Fruit fly (Drosophila melanogaster) whole organism, embryonic: Measurements from ENCODE around the gene CG13601.
A peak's percentile ranks its signal among the peaks of the same experiment; 100 is the strongest.

Experiments used
- Atf-2 ChIP-seq: fragments of 200-800 bp; sonication (Bioruptor generic); optimal IDR thresholded peaks from 2 replicates; lab custom pipeline; 2016; ENCODE audit warnings: missing biosample characterization, missing genetic modification characterization
- Atf6 ChIP-seq: fragments of 200-800 bp; sonication (Bioruptor generic); IDR thresholded peaks from 2 replicates; pipeline ENCODE4 v1.3.6; 2022; ENCODE audit warnings: missing biosample characterization, missing genetic modification characterization
- BEAF-32 ChIP-seq: fragments of 200-800 bp; sonication (Bioruptor generic); optimal IDR thresholded peaks from 3 replicates; lab custom pipeline; 2017; ENCODE audit warnings: missing biosample characterization, missing genetic modification characterization, mild to moderate bottlenecking, moderate library complexity, missing genetic modification reagents
- CG10209 ChIP-seq: fragments of 200-800 bp; sonication (Bioruptor generic); optimal IDR thresholded peaks from 3 replicates; lab custom pipeline; 2017; ENCODE audit warnings: missing biosample characterization, mild to moderate bottlenecking, missing genetic modification characterization, missing genetic modification reagents
- CG10543 ChIP-seq: fragments of 200-800 bp; sonication (Bioruptor generic); optimal IDR thresholded peaks from 3 replicates; lab custom pipeline; 2017; ENCODE audit warnings: missing biosample characterization, mild to moderate bottlenecking, missing genetic modification characterization, moderate library complexity
- CG11085 ChIP-seq: fragments of 200-800 bp; sonication (Bioruptor generic); IDR thresholded peaks from 2 replicates; pipeline ENCODE4 v1.3.6; 2022; ENCODE audit warnings: missing biosample characterization, missing genetic modification characterization
- CG12236 ChIP-seq: fragments of 200-800 bp; sonication (Bioruptor generic); optimal IDR thresholded peaks from 2 replicates; lab custom pipeline; 2016; ENCODE audit warnings: missing biosample characterization, missing genetic modification characterization
- CG13775 ChIP-seq: fragments of 200-800 bp; sonication (Bioruptor generic); optimal IDR thresholded peaks from 3 replicates; lab custom pipeline; 2017; ENCODE audit warnings: missing biosample characterization, mild to moderate bottlenecking, missing genetic modification characterization
- CG14667 ChIP-seq: fragments of 200-800 bp; sonication (Bioruptor generic); IDR thresholded peaks from 2 replicates; pipeline ENCODE4 v1.3.6; 2022; ENCODE audit warnings: missing biosample characterization, missing genetic modification characterization
- CG14860 ChIP-seq: fragments of 200-800 bp; sonication (Bioruptor generic); IDR thresholded peaks from 3 replicates; pipeline ENCODE4 v1.3.6; 2022; ENCODE audit warnings: missing biosample characterization, missing genetic modification characterization; ENCODE audit not compliant: partially characterized antibody
- CG14965 ChIP-seq: fragments of 200-800 bp; sonication (Bioruptor generic); optimal IDR thresholded peaks from 2 replicates; lab custom pipeline; 2016; ENCODE audit warnings: missing biosample characterization, missing genetic modification characterization, borderline replicate concordance
- CG1647 ChIP-seq: fragments of 200-800 bp; sonication (Bioruptor generic); optimal IDR thresholded peaks from 3 replicates; lab custom pipeline; 2016; ENCODE audit warnings: missing biosample characterization, missing genetic modification characterization
- CG17912 ChIP-seq: fragments of 200-800 bp; sonication (Bioruptor generic); optimal IDR thresholded peaks from 2 replicates; lab custom pipeline; 2018; ENCODE audit warnings: missing biosample characterization, mild to moderate bottlenecking, missing genetic modification characterization
- CG18599 ChIP-seq: fragments of 200-800 bp; sonication (Bioruptor generic); optimal IDR thresholded peaks from 3 replicates; lab custom pipeline; 2017; ENCODE audit warnings: missing biosample characterization, missing genetic modification characterization, mild to moderate bottlenecking, moderate library complexity, missing genetic modification reagents
- CG2712 ChIP-seq: fragments of 200-800 bp; optimal IDR thresholded peaks from 3 replicates; lab custom pipeline; 2019; ENCODE audit warnings: missing biosample characterization, mild to moderate bottlenecking, missing genetic modification characterization, moderate library complexity
- CG30431 ChIP-seq: fragments of 200-800 bp; sonication (Bioruptor generic); optimal IDR thresholded peaks from 2 replicates; lab custom pipeline; 2017; ENCODE audit warnings: missing biosample characterization, missing genetic modification characterization
- CG31224 ChIP-seq: fragments of 200-800 bp; sonication (Bioruptor generic); IDR thresholded peaks from 2 replicates; pipeline ENCODE4 v1.3.6; 2022; ENCODE audit warnings: missing biosample characterization, missing genetic modification characterization
- CG4282 ChIP-seq: fragments of 200-800 bp; sonication (Bioruptor generic); optimal IDR thresholded peaks from 2 replicates; lab custom pipeline; 2016; ENCODE audit warnings: missing biosample characterization, missing genetic modification characterization
- CG4360 ChIP-seq: fragments of 200-800 bp; sonication (Bioruptor generic); IDR thresholded peaks from 2 replicates; pipeline ENCODE4 v1.3.6; 2022; ENCODE audit warnings: missing biosample characterization, missing genetic modification characterization
- CG4404 ChIP-seq: fragments of 200-800 bp; sonication (Bioruptor generic); IDR thresholded peaks from 2 replicates; pipeline ENCODE4 v1.3.6; 2022; ENCODE audit warnings: missing biosample characterization, missing genetic modification characterization
- CG7357 ChIP-seq: fragments of 200-800 bp; sonication (Bioruptor generic); IDR thresholded peaks from 3 replicates; pipeline ENCODE4 v1.3.6; 2022; ENCODE audit warnings: missing biosample characterization, missing genetic modification characterization
- CG7963 ChIP-seq: fragments of 200-800 bp; sonication (Bioruptor generic); IDR thresholded peaks from 3 replicates; pipeline ENCODE4 v1.3.6; 2022; ENCODE audit warnings: missing biosample characterization, missing genetic modification characterization; ENCODE audit not compliant: partially characterized antibody
- CG9797 ChIP-seq: fragments of 200-800 bp; sonication (Bioruptor generic); optimal IDR thresholded peaks from 3 replicates; lab custom pipeline; 2018; ENCODE audit warnings: missing biosample characterization, mild to moderate bottlenecking, missing genetic modification characterization
- Doc3 ChIP-seq: fragments of 200-800 bp; sonication (Bioruptor generic); IDR thresholded peaks from 3 replicates; pipeline ENCODE4 v1.3.6; 2022; ENCODE audit warnings: missing biosample characterization, missing genetic modification characterization; ENCODE audit not compliant: partially characterized antibody
- H2.0 ChIP-seq: fragments of 200-800 bp; sonication (Bioruptor generic); IDR thresholded peaks from 2 replicates; pipeline ENCODE4 v1.3.6; 2022; ENCODE audit warnings: missing biosample characterization, missing genetic modification characterization
- HLH3B ChIP-seq: fragments of 200-800 bp; sonication (Bioruptor generic); IDR thresholded peaks from 2 replicates; pipeline ENCODE4 v1.3.6; 2022; ENCODE audit warnings: missing biosample characterization, missing genetic modification characterization
- Lhr ChIP-seq: fragments of 200-800 bp; sonication (Bioruptor generic); optimal IDR thresholded peaks from 3 replicates; lab custom pipeline; 2017; ENCODE audit warnings: mild to moderate bottlenecking, missing biosample characterization, missing genetic modification reagents, missing genetic modification characterization
- NC2β ChIP-seq: fragments of 200-800 bp; sonication (Bioruptor generic); optimal IDR thresholded peaks from 2 replicates; lab custom pipeline; 2016; ENCODE audit warnings: missing biosample characterization, missing genetic modification characterization
- NFAT ChIP-seq: fragments of 200-800 bp; sonication (Bioruptor generic); IDR thresholded peaks from 2 replicates; pipeline ENCODE4 v1.3.6; 2022; ENCODE audit warnings: missing biosample characterization, missing genetic modification characterization
- NK7.1 ChIP-seq: fragments of 200-800 bp; sonication (Bioruptor generic); optimal IDR thresholded peaks from 3 replicates; lab custom pipeline; 2016; ENCODE audit warnings: missing biosample characterization, missing genetic modification characterization
- Sox100B ChIP-seq: fragments of 200-800 bp; sonication (Bioruptor generic); optimal IDR thresholded peaks from 3 replicates; lab custom pipeline; 2018; ENCODE audit warnings: missing biosample characterization, mild to moderate bottlenecking, missing genetic modification characterization
- Sox102F ChIP-seq: fragments of 200-800 bp; sonication (Bioruptor generic); optimal IDR thresholded peaks from 2 replicates; lab custom pipeline; 2018; ENCODE audit warnings: missing biosample characterization, mild to moderate bottlenecking, missing genetic modification characterization, moderate library complexity
- ara ChIP-seq: fragments of 200-800 bp; sonication (Bioruptor generic); IDR thresholded peaks from 2 replicates; pipeline ENCODE4 v1.3.6; 2022; ENCODE audit warnings: missing biosample characterization, missing genetic modification characterization
- bbx ChIP-seq: fragments of 200-800 bp; sonication (Bioruptor generic); IDR thresholded peaks from 2 replicates; pipeline ENCODE4 v1.3.6; 2022; ENCODE audit warnings: missing biosample characterization, missing genetic modification characterization; ENCODE audit not compliant: partially characterized antibody
- bowl ChIP-seq: fragments of 200-800 bp; sonication (Bioruptor generic); IDR thresholded peaks from 2 replicates; pipeline ENCODE4 v1.3.6; 2022; ENCODE audit warnings: missing biosample characterization, missing genetic modification characterization
- crp ChIP-seq, 2 experiments: fragments of 200-800 bp; sonication (Bioruptor generic); optimal IDR thresholded peaks; 2 replicates in 1 of 2; 3 replicates in 1 of 2; lab custom pipeline; 2017; ENCODE audit warnings: missing biosample characterization in 2 of 2, missing genetic modification characterization in 2 of 2, mild to moderate bottlenecking in 1 of 2, moderate library complexity in 1 of 2
- ems ChIP-seq: fragments of 200-800 bp; sonication (Bioruptor generic); optimal IDR thresholded peaks from 3 replicates; lab custom pipeline; 2016; ENCODE audit warnings: missing biosample characterization, missing genetic modification characterization
- eyg ChIP-seq: fragments of 200-800 bp; sonication (Bioruptor generic); optimal IDR thresholded peaks from 3 replicates; lab custom pipeline; 2016; ENCODE audit warnings: missing biosample characterization, missing genetic modification characterization
- gcm2 ChIP-seq: fragments of 200-800 bp; sonication (Bioruptor generic); optimal IDR thresholded peaks from 2 replicates; lab custom pipeline; 2016; ENCODE audit warnings: missing biosample characterization, missing genetic modification characterization
- gem ChIP-seq: fragments of 200-800 bp; sonication (Bioruptor generic); optimal IDR thresholded peaks from 2 replicates; lab custom pipeline; 2019; ENCODE audit warnings: missing biosample characterization, mild to moderate bottlenecking, missing genetic modification characterization, moderate library complexity
- her ChIP-seq: fragments of 200-800 bp; sonication (Bioruptor generic); optimal IDR thresholded peaks from 2 replicates; lab custom pipeline; 2016; ENCODE audit warnings: missing biosample characterization, missing genetic modification characterization
- nau ChIP-seq: fragments of 200-800 bp; sonication (Bioruptor generic); optimal IDR thresholded peaks from 3 replicates; lab custom pipeline; 2017; ENCODE audit warnings: missing biosample characterization, mild to moderate bottlenecking, missing genetic modification characterization, missing genetic modification reagents
- pfk ChIP-seq: fragments of 200-800 bp; sonication (Bioruptor generic); optimal IDR thresholded peaks from 2 replicates; lab custom pipeline; 2018; ENCODE audit warnings: missing biosample characterization, mild to moderate bottlenecking, missing genetic modification characterization, moderate library complexity
- prd ChIP-seq, 3 experiments: fragments of >200 bp in 2 of 3; fragments of 200-800 bp in 1 of 3; sonication (Bioruptor generic) in 1 of 3; optimal IDR thresholded peaks in 2 of 3; IDR thresholded peaks in 1 of 3; 2 replicates in 2 of 3; 3 replicates in 1 of 3; pipeline versions ENCODE4 v1.3.6 to Lab custom; 2017 to 2022; ENCODE audit warnings: missing biosample characterization in 1 of 3, missing genetic modification characterization in 1 of 3
- pros ChIP-seq: fragments of 200-800 bp; sonication (Bioruptor generic); optimal IDR thresholded peaks from 3 replicates; lab custom pipeline; 2019; ENCODE audit warnings: missing biosample characterization, mild to moderate bottlenecking, missing genetic modification characterization, moderate library complexity
- sima ChIP-seq: fragments of 200-800 bp; sonication (Bioruptor generic); optimal IDR thresholded peaks from 2 replicates; lab custom pipeline; 2016; ENCODE audit warnings: missing biosample characterization, missing genetic modification characterization
- slbo ChIP-seq: fragments of 200-800 bp; sonication (Bioruptor generic); IDR thresholded peaks from 2 replicates; pipeline ENCODE4 v1.3.6; 2022; ENCODE audit warnings: missing biosample characterization, missing genetic modification characterization
- slou ChIP-seq: fragments of 200-800 bp; sonication (Bioruptor generic); optimal IDR thresholded peaks from 3 replicates; lab custom pipeline; 2016; ENCODE audit warnings: missing biosample characterization, missing genetic modification characterization
- stwl ChIP-seq: fragments of 200-800 bp; sonication (Bioruptor generic); optimal IDR thresholded peaks from 3 replicates; lab custom pipeline; 2018; ENCODE audit warnings: missing biosample characterization, mild to moderate bottlenecking, missing genetic modification characterization, moderate library complexity
- tup ChIP-seq: fragments of 200-800 bp; sonication (Bioruptor generic); optimal IDR thresholded peaks from 2 replicates; lab custom pipeline; 2016; ENCODE audit warnings: missing biosample characterization, mild to moderate bottlenecking, missing genetic modification characterization, moderate library complexity
- yki ChIP-seq: fragments of >200 bp; optimal IDR thresholded peaks from 3 replicates; lab custom pipeline; 2018

The CG13601 gene

dm6 chr3R:23889922-23890321, 37.5 kb downstream of the CG13601 start, which contains the start of gene Pli (continued):
- no peak for TF ChIP-seq NFAT (GFP tag; lab: Robert Waterston, UW)
- no peak for TF ChIP-seq prd (optimal IDR thresholded peaks at IDR 0.05; lab: Kevin White, UChicago)
- TF ChIP-seq prd (GFP tag; IDR thresholded peaks at IDR 0.05; lab: Robert Waterston, UW): no peak
- TF ChIP-seq CG14965: no peak
- TF ChIP-seq nau (GFP tag; lab: Kevin White, UChicago): no peak
- no peak for TF ChIP-seq eyg (GFP tag; lab: Kevin White, UChicago)
- no peak for TF ChIP-seq CG14860
- no peak for TF ChIP-seq Sox100B (GFP tag; lab: Kevin White, UChicago)
- TF ChIP-seq NK7.1 (GFP tag; lab: Kevin White, UChicago): no peak
- TF ChIP-seq yki: no peak
- TF ChIP-seq bbx: no peak
- TF ChIP-seq CG4404: no peak
- no peak for TF ChIP-seq slbo (GFP tag; lab: Robert Waterston, UW)
- TF ChIP-seq BEAF-32 (GFP tag; lab: Kevin White, UChicago): peak; percentile 47
- no peak for TF ChIP-seq H2.0 (GFP tag; lab: Robert Waterston, UW)
- TF ChIP-seq HLH3B (GFP tag; lab: Robert Waterston, UW): no peak
- TF ChIP-seq CG4282 (GFP tag; lab: Kevin White, UChicago): no peak
- no peak for TF ChIP-seq CG1647 (GFP tag; lab: Kevin White, UChicago)
- TF ChIP-seq tup (GFP tag; lab: Kevin White, UChicago): no peak
- TF ChIP-seq Atf6 (GFP tag; lab: Robert Waterston, UW): no peak
- TF ChIP-seq CG7357 (GFP tag; lab: Robert Waterston, UW): no peak
- no peak for TF ChIP-seq CG30431 (GFP tag; lab: Kevin White, UChicago)
- TF ChIP-seq pros (GFP tag; lab: Kevin White, UChicago): no peak
- TF ChIP-seq CG18599 (GFP tag; lab: Kevin White, UChicago): no peak
- TF ChIP-seq Lhr: peak; percentile 81
- peak; percentile 93 for TF ChIP-seq CG9797 (GFP tag; lab: Kevin White, UChicago)
- peak; percentile 48 for TF ChIP-seq CG2712 (tag; lab: Kevin White, UChicago)
- TF ChIP-seq CG14667 (GFP tag; lab: Robert Waterston, UW): no peak
- no peak for TF ChIP-seq her (GFP tag; lab: Kevin White, UChicago)
- no peak for TF ChIP-seq CG12236 (GFP tag; lab: Kevin White, UChicago)
- TF ChIP-seq CG10209 (GFP tag; lab: Kevin White, UChicago): no peak
- TF ChIP-seq Doc3 (GFP tag; lab: Robert Waterston, UW): no peak
- no peak for TF ChIP-seq Atf-2 (GFP tag; lab: Kevin White, UChicago)
- peak; percentile 52 for TF ChIP-seq CG10543 (GFP tag; lab: Kevin White, UChicago)
- TF ChIP-seq gcm2 (GFP tag; lab: Kevin White, UChicago): no peak
- no peak for TF ChIP-seq CG13775 (GFP tag; lab: Kevin White, UChicago)
- no peak for TF ChIP-seq gem
- no peak for TF ChIP-seq CG4360 (GFP tag; lab: Robert Waterston, UW)
- TF ChIP-seq bowl (GFP tag; lab: Robert Waterston, UW): no peak
- no peak for TF ChIP-seq crp (GFP tag; optimal IDR thresholded peaks at IDR 0.05; lab: Kevin White, UChicago)
- no peak for TF ChIP-seq NC2β (GFP tag; lab: Kevin White, UChicago)
- TF ChIP-seq ems: no peak
- TF ChIP-seq stwl (tag; lab: Kevin White, UChicago): peak; percentile 62
- no peak for TF ChIP-seq sima (GFP tag; lab: Kevin White, UChicago)
- TF ChIP-seq CG31224 (GFP tag; lab: Robert Waterston, UW): no peak
- no peak for TF ChIP-seq CG11085
- TF ChIP-seq ara: no peak
- TF ChIP-seq slou (GFP tag; lab: Kevin White, UChicago): no peak
- no peak for TF ChIP-seq Sox102F
- TF ChIP-seq CG17912 (GFP tag; lab: Kevin White, UChicago): peak; percentile 30
- no peak for TF ChIP-seq pfk
- no peak for TF ChIP-seq CG7963 (GFP tag; lab: Robert Waterston, UW)
